Fruit fly (Drosophila melanogaster): ENCODE measurements around the gene CG17776.
A peak's percentile ranks its signal among the peaks of the same experiment; 100 is the strongest.

The CG17776 gene

DNA sequence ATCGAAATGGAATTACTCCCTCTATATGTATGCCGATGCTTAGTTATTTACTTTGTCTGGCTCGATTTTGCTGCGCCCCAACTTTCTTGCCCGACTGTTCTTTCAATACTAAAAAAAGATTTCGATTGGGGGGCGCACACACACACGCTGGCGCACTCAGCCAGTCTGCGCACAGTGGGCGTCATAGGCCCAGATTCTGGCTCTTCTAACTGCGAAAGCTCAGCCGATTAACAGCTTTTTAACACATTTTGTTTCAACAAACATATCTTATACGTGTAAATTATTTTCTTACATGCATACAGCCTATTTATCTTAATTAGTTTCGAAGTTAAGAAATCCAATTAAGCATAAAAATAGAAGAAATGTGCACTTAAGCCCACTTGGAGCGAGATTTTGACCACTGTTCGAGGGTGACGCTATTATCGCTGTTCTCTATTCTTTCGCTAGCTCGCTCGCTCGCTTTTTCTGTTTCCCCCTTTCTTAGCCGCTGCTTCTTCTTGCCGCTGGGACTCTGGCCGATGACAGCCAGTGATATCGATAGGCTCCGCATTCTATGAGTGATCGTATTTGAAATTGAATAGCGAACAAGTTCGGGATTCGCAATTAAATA lies 37.8 kb downstream of the CG17776 start, which contains the start of gene Vinc (continued):
- TF ChIP-seq CG17912 (GFP tag; optimal IDR thresholded peaks at IDR 0.05) (peak; percentile 56), Aef1 (GFP tag; IDR thresholded peaks at IDR 0.05) (peak; percentile 81), hth (optimal IDR thresholded peaks at IDR 0.05) (no peak), CG6813 (GFP tag; optimal IDR thresholded peaks at IDR 0.05) (peak; percentile 85), fu2 (GFP tag; optimal IDR thresholded peaks at IDR 0.05) (peak; percentile 33), CG6654 (GFP tag; optimal IDR thresholded peaks at IDR 0.05) (peak; percentile 79), amos (GFP tag; IDR thresholded peaks at IDR 0.05; ENCODE audit: partially characterized antibody) (peak; percentile 55; the same call in 1 of the 2 replicates), dmrt11E (tag; optimal IDR thresholded peaks at IDR 0.05) (peak; percentile 51), CG32772 (GFP tag; IDR thresholded peaks at IDR 0.05) (peak; percentile 78), fd3F (GFP tag; optimal IDR thresholded peaks at IDR 0.05) (peak; percentile 72), ERR (GFP tag; optimal IDR thresholded peaks at IDR 0.05) (peak; percentile 78), CG7372 (GFP tag; IDR thresholded peaks at IDR 0.05) (peak; percentile 79), Sox100B (GFP tag; optimal IDR thresholded peaks at IDR 0.05) (no peak), bigmax (GFP tag; optimal IDR thresholded peaks at IDR 0.05) (no peak), CG17612 (GFP tag; IDR thresholded peaks at IDR 0.05) (no peak; the same call in 1 of the 2 replicates), CG13424 (tag; optimal IDR thresholded peaks at IDR 0.05) (peak; percentile 94), croc (GFP tag; conservative IDR thresholded peaks at IDR 0.05) (peak; percentile 75), CG7357 (GFP tag; IDR thresholded peaks at IDR 0.05) (peak; percentile 75), CG3163 (GFP tag; optimal IDR thresholded peaks at IDR 0.05) (peak; percentile 39), CG5180 (GFP tag; optimal IDR thresholded peaks at IDR 0.05) (peak; percentile 80), CG2129 (GFP tag; IDR thresholded peaks at IDR 0.05; ENCODE audit: partially characterized antibody) (no peak), CG12391 (tag; optimal IDR thresholded peaks at IDR 0.05) (peak; percentile 76), ttk (GFP tag; IDR thresholded peaks at IDR 0.05) (peak; percentile 64), Stat92E (GFP tag; optimal IDR thresholded peaks at IDR 0.05) (peak in 1 of 3 experiments; percentile 42), CG10543 (GFP tag; optimal IDR thresholded peaks at IDR 0.05) (peak; percentile 96), Hr78 (GFP tag; optimal IDR thresholded peaks at IDR 0.05) (no peak), luna (GFP tag; optimal IDR thresholded peaks at IDR 0.05) (peak; percentile 64), Dfd (GFP tag; optimal IDR thresholded peaks at IDR 0.05) (no peak), Atf-2 (GFP tag; optimal IDR thresholded peaks at IDR 0.05) (peak; percentile 67), CG10654 (GFP tag; optimal IDR thresholded peaks at IDR 0.05) (peak; percentile 85), CG34422 (GFP tag; IDR thresholded peaks at IDR 0.05) (peak; percentile 85), Ssrp (tag; optimal IDR thresholded peaks at IDR 0.05) (peak; percentile 54), tio (GFP tag; optimal IDR thresholded peaks at IDR 0.05) (no peak), Gug (GFP tag; IDR thresholded peaks at IDR 0.05) (peak; percentile 69), wdn (GFP tag; IDR thresholded peaks at IDR 0.05) (peak; percentile 69; the same call in 1 of the 2 replicates), Hr51 (GFP tag; optimal IDR thresholded peaks at IDR 0.05) (peak in 1 of 2 experiments; percentile 38), CG11398 (GFP tag; optimal IDR thresholded peaks at IDR 0.05) (peak; percentile 64), pb (GFP tag; optimal IDR thresholded peaks at IDR 0.05) (peak; percentile 83), Rfx (GFP tag; IDR thresholded peaks at IDR 0.05) (peak; percentile 94), Nf-YA (GFP tag; IDR thresholded peaks at IDR 0.05) (peak; percentile 50; the same call in 1 of the 2 replicates), ac (GFP tag; optimal IDR thresholded peaks at IDR 0.05) (no peak), odd (GFP tag; optimal IDR thresholded peaks at IDR 0.05) (no peak), Jarid2 (GFP tag; optimal IDR thresholded peaks at IDR 0.05) (peak; percentile 86), az2 (GFP tag; optimal IDR thresholded peaks at IDR 0.05) (peak; percentile 62), Sry-δ (GFP tag; optimal IDR thresholded peaks at IDR 0.05) (peak; percentile 55), nom (GFP tag; optimal IDR thresholded peaks at IDR 0.05) (peak; percentile 92), CG15479 (GFP tag; optimal IDR thresholded peaks at IDR 0.05) (no peak), schlank (tag; optimal IDR thresholded peaks at IDR 0.05) (peak; percentile 45), mam (GFP tag; optimal IDR thresholded peaks at IDR 0.05) (peak; percentile 93)
